Fruit fly (Drosophila melanogaster) whole organism, embryonic: ENCODE measurements around the gene CG42784.

Experiments used
- Abd-B ChIP-seq: fragments of 200-800 bp; sonication (Bioruptor generic); optimal IDR thresholded peaks from 2 replicates; lab custom pipeline; 2018; ENCODE audit warnings: missing biosample characterization, mild to moderate bottlenecking, missing genetic modification characterization, moderate library complexity
- Bteb2 ChIP-seq: fragments of 200-800 bp; sonication (Bioruptor generic); optimal IDR thresholded peaks from 2 replicates; lab custom pipeline; 2016; ENCODE audit warnings: missing biosample characterization, missing genetic modification characterization
- CG10267 ChIP-seq: fragments of 200-800 bp; sonication (Bioruptor generic); optimal IDR thresholded peaks from 2 replicates; lab custom pipeline; 2018; ENCODE audit warnings: missing biosample characterization, mild to moderate bottlenecking, missing genetic modification characterization, moderate library complexity
- CG10959 ChIP-seq: fragments of 200-800 bp; sonication (Bioruptor generic); IDR thresholded peaks from 2 replicates; pipeline ENCODE4 v1.3.6; 2022; ENCODE audit warnings: missing biosample characterization, missing genetic modification characterization
- CG11247 ChIP-seq: fragments of 200-800 bp; sonication (Bioruptor generic); IDR thresholded peaks from 2 replicates; pipeline ENCODE4 v1.3.6; 2022; ENCODE audit warnings: missing biosample characterization, missing genetic modification characterization
- CG11456 ChIP-seq: fragments of 200-800 bp; sonication (Bioruptor generic); IDR thresholded peaks from 3 replicates; pipeline ENCODE4 v1.3.6; 2022; ENCODE audit warnings: missing biosample characterization, missing genetic modification characterization
- CG11696 ChIP-seq: fragments of 200-800 bp; sonication (Bioruptor generic); IDR thresholded peaks from 2 replicates; pipeline ENCODE4 v1.3.6; 2022; ENCODE audit warnings: missing biosample characterization, missing genetic modification characterization
- CG13775 ChIP-seq: fragments of 200-800 bp; sonication (Bioruptor generic); optimal IDR thresholded peaks from 3 replicates; lab custom pipeline; 2017; ENCODE audit warnings: missing biosample characterization, mild to moderate bottlenecking, missing genetic modification characterization
- CG1602 ChIP-seq: fragments of 200-800 bp; sonication (Bioruptor generic); optimal IDR thresholded peaks from 3 replicates; lab custom pipeline; 2016; ENCODE audit warnings: missing biosample characterization, missing genetic modification characterization
- CG17328 ChIP-seq: fragments of 200-800 bp; sonication (Bioruptor generic); IDR thresholded peaks from 2 replicates; pipeline ENCODE4 v1.3.6; 2022; ENCODE audit warnings: missing biosample characterization, missing genetic modification characterization
- CG2129 ChIP-seq: fragments of 200-800 bp; sonication (Bioruptor generic); IDR thresholded peaks from 2 replicates; pipeline ENCODE4 v1.3.6; 2022; ENCODE audit warnings: missing biosample characterization, missing genetic modification characterization; ENCODE audit not compliant: partially characterized antibody
- CG2202 ChIP-seq: fragments of 200-800 bp; sonication (Bioruptor generic); optimal IDR thresholded peaks from 2 replicates; lab custom pipeline; 2018; ENCODE audit warnings: missing biosample characterization, mild to moderate bottlenecking, missing genetic modification characterization
- CG7987 ChIP-seq: fragments of 200-800 bp; sonication (Bioruptor generic); optimal IDR thresholded peaks from 2 replicates; lab custom pipeline; 2018; ENCODE audit warnings: missing biosample characterization, mild to moderate bottlenecking, missing genetic modification characterization, moderate library complexity
- Dref ChIP-seq: fragments of 200-800 bp; sonication (Bioruptor generic); IDR thresholded peaks from 2 replicates; pipeline ENCODE4 v1.3.6; 2022; ENCODE audit warnings: missing biosample characterization, missing genetic modification characterization
- Drgx ChIP-seq: fragments of 200-800 bp; sonication (Bioruptor generic); IDR thresholded peaks from 2 replicates; pipeline ENCODE4 v1.3.6; 2022; ENCODE audit warnings: missing biosample characterization, missing genetic modification characterization
- MBD-R2 ChIP-seq: fragments of 200-800 bp; sonication (Bioruptor generic); IDR thresholded peaks from 2 replicates; pipeline ENCODE4 v1.3.6; 2022; ENCODE audit warnings: missing biosample characterization, missing genetic modification characterization
- MESR4 ChIP-seq: fragments of 200-800 bp; sonication (Bioruptor generic); optimal IDR thresholded peaks from 2 replicates; lab custom pipeline; 2018; ENCODE audit warnings: missing biosample characterization, mild to moderate bottlenecking, missing genetic modification characterization, moderate library complexity
- NFAT ChIP-seq: fragments of 200-800 bp; sonication (Bioruptor generic); IDR thresholded peaks from 2 replicates; pipeline ENCODE4 v1.3.6; 2022; ENCODE audit warnings: missing biosample characterization, missing genetic modification characterization
- Oli ChIP-seq: fragments of 200-800 bp; sonication (Bioruptor generic); optimal IDR thresholded peaks from 2 replicates; lab custom pipeline; 2018; ENCODE audit warnings: missing biosample characterization, mild to moderate bottlenecking, missing genetic modification characterization, moderate library complexity
- Rfx ChIP-seq: fragments of 200-800 bp; sonication (Bioruptor generic); IDR thresholded peaks from 2 replicates; pipeline ENCODE4 v1.3.6; 2022; ENCODE audit warnings: missing biosample characterization, missing genetic modification characterization
- Scr ChIP-seq: fragments of 200-800 bp; sonication (Bioruptor generic); IDR thresholded peaks from 2 replicates; pipeline ENCODE4 v1.3.6; 2022; ENCODE audit warnings: missing biosample characterization, missing genetic modification characterization; ENCODE audit not compliant: partially characterized antibody
- Stat92E ChIP-seq, 3 experiments: fragments of >200 bp in 2 of 3; fragments of 200-800 bp in 1 of 3; sonication (Bioruptor generic) in 1 of 3; optimal IDR thresholded peaks; 2 replicates each; lab custom pipeline; 2017 to 2019; ENCODE audit warnings: missing biosample characterization in 3 of 3, missing genetic modification characterization in 3 of 3, mild to moderate bottlenecking in 1 of 3, moderate library complexity in 1 of 3
- Xbp1 ChIP-seq: fragments of 200-800 bp; sonication (Bioruptor generic); optimal IDR thresholded peaks from 3 replicates; lab custom pipeline; 2016; ENCODE audit warnings: missing biosample characterization, mild to moderate bottlenecking, missing genetic modification characterization
- ab ChIP-seq: fragments of 200-800 bp; sonication (Bioruptor generic); optimal IDR thresholded peaks from 2 replicates; lab custom pipeline; 2016; ENCODE audit warnings: missing biosample characterization, missing genetic modification characterization
- ash1 ChIP-seq: fragments of 200-800 bp; sonication (Bioruptor generic); optimal IDR thresholded peaks from 2 replicates; lab custom pipeline; 2018; ENCODE audit warnings: missing biosample characterization, mild to moderate bottlenecking, missing genetic modification characterization
- az2 ChIP-seq: fragments of 200-800 bp; sonication (Bioruptor generic); optimal IDR thresholded peaks from 3 replicates; lab custom pipeline; 2016; ENCODE audit warnings: missing biosample characterization, missing genetic modification characterization
- croc ChIP-seq: fragments of 200-800 bp; sonication (Bioruptor generic); conservative IDR thresholded peaks from 3 replicates; pipeline ENCODE4 v1.3.6; 2022; ENCODE audit warnings: missing biosample characterization, missing genetic modification characterization
- cwo ChIP-seq: fragments of 200-800 bp; sonication (Bioruptor generic); optimal IDR thresholded peaks from 3 replicates; lab custom pipeline; 2017; ENCODE audit warnings: missing biosample characterization, missing genetic modification characterization, mild to moderate bottlenecking, moderate library complexity, missing genetic modification reagents
- en ChIP-seq: fragments of 200-800 bp; sonication (Bioruptor generic); optimal IDR thresholded peaks from 2 replicates; lab custom pipeline; 2016; ENCODE audit warnings: missing biosample characterization, missing genetic modification characterization
- exex ChIP-seq: fragments of 200-800 bp; sonication (Bioruptor generic); optimal IDR thresholded peaks from 4 replicates; lab custom pipeline; 2018; ENCODE audit warnings: missing biosample characterization, mild to moderate bottlenecking, missing genetic modification characterization, moderate library complexity
- grn ChIP-seq: fragments of 200-800 bp; sonication (Bioruptor generic); optimal IDR thresholded peaks from 3 replicates; lab custom pipeline; 2017; ENCODE audit warnings: missing biosample characterization, missing genetic modification characterization
- gt ChIP-seq: fragments of 200-800 bp; sonication (Bioruptor generic); IDR thresholded peaks from 2 replicates; pipeline ENCODE4 v1.3.6; 2022; ENCODE audit warnings: missing biosample characterization, missing genetic modification characterization
- ind ChIP-seq: fragments of 200-800 bp; sonication (Bioruptor generic); optimal IDR thresholded peaks from 3 replicates; lab custom pipeline; 2016; ENCODE audit warnings: missing biosample characterization, missing genetic modification characterization
- kah ChIP-seq: fragments of 200-800 bp; sonication (Bioruptor generic); optimal IDR thresholded peaks from 2 replicates; lab custom pipeline; 2018; ENCODE audit warnings: missing biosample characterization, mild to moderate bottlenecking, missing genetic modification characterization
- kay ChIP-seq: fragments of 200-800 bp; sonication (Bioruptor generic); optimal IDR thresholded peaks from 2 replicates; lab custom pipeline; 2016; ENCODE audit warnings: missing biosample characterization, missing genetic modification characterization
- klu ChIP-seq: fragments of 200-800 bp; sonication (Bioruptor generic); IDR thresholded peaks from 2 replicates; pipeline ENCODE4 v1.3.6; 2022; ENCODE audit warnings: missing biosample characterization, missing genetic modification characterization
- lmd ChIP-seq: fragments of 200-800 bp; sonication (Bioruptor generic); IDR thresholded peaks from 2 replicates; pipeline ENCODE4 v1.3.6; 2022; ENCODE audit warnings: missing biosample characterization, missing genetic modification characterization
- org-1 ChIP-seq: fragments of 200-800 bp; sonication (Bioruptor generic); optimal IDR thresholded peaks from 2 replicates; lab custom pipeline; 2017; ENCODE audit warnings: missing biosample characterization, missing genetic modification characterization
- pum ChIP-seq: fragments of 200-800 bp; sonication (Bioruptor generic); optimal IDR thresholded peaks from 2 replicates; lab custom pipeline; 2016; ENCODE audit warnings: missing biosample characterization, missing genetic modification characterization
- sc ChIP-seq, 3 experiments: fragments of >200 bp in 2 of 3; fragments of 200-800 bp in 1 of 3; sonication (Bioruptor generic) in 1 of 3; optimal IDR thresholded peaks; 2 replicates in 2 of 3; 3 replicates in 1 of 3; lab custom pipeline; 2017; ENCODE audit warnings: mild to moderate bottlenecking in 1 of 3, missing biosample characterization in 1 of 3, missing genetic modification characterization in 1 of 3, missing genetic modification reagents in 1 of 3
- slp2 ChIP-seq: fragments of 200-800 bp; sonication (Bioruptor generic); optimal IDR thresholded peaks from 2 replicates; lab custom pipeline; 2016; ENCODE audit warnings: missing biosample characterization, missing genetic modification characterization
- so ChIP-seq: fragments of 200-800 bp; sonication (Bioruptor generic); IDR thresholded peaks from 3 replicates; pipeline ENCODE4 v1.3.6; 2022; ENCODE audit warnings: missing biosample characterization, missing genetic modification characterization
- tap ChIP-seq: fragments of 200-800 bp; optimal IDR thresholded peaks from 3 replicates; lab custom pipeline; 2019; ENCODE audit warnings: missing biosample characterization, mild to moderate bottlenecking, missing genetic modification characterization, moderate library complexity
- unpg ChIP-seq: fragments of 200-800 bp; sonication (Bioruptor generic); optimal IDR thresholded peaks from 3 replicates; lab custom pipeline; 2018; ENCODE audit warnings: missing biosample characterization, mild to moderate bottlenecking, missing genetic modification characterization, moderate library complexity
- usp ChIP-seq: fragments of >200 bp; optimal IDR thresholded peaks from 2 replicates; lab custom pipeline; 2017; ENCODE audit warnings: missing biosample characterization, missing genetic modification characterization
- wek ChIP-seq: fragments of 200-800 bp; sonication (Bioruptor generic); optimal IDR thresholded peaks from 3 replicates; lab custom pipeline; 2018; ENCODE audit warnings: missing biosample characterization, mild to moderate bottlenecking, missing genetic modification characterization, moderate library complexity
- zen ChIP-seq: fragments of 200-800 bp; sonication (Bioruptor generic); optimal IDR thresholded peaks from 3 replicates; lab custom pipeline; 2018; ENCODE audit warnings: missing biosample characterization, mild to moderate bottlenecking, missing genetic modification characterization, moderate library complexity
- zf30C ChIP-seq: fragments of 200-800 bp; sonication (Bioruptor generic); optimal IDR thresholded peaks from 3 replicates; lab custom pipeline; 2018; ENCODE audit warnings: missing biosample characterization, mild to moderate bottlenecking, missing genetic modification characterization
- zfh1 ChIP-seq: fragments of 200-800 bp; sonication (Bioruptor generic); IDR thresholded peaks from 3 replicates; pipeline ENCODE4 v1.3.6; 2022; ENCODE audit warnings: missing biosample characterization, missing genetic modification characterization

CG42784 gene

DNA sequence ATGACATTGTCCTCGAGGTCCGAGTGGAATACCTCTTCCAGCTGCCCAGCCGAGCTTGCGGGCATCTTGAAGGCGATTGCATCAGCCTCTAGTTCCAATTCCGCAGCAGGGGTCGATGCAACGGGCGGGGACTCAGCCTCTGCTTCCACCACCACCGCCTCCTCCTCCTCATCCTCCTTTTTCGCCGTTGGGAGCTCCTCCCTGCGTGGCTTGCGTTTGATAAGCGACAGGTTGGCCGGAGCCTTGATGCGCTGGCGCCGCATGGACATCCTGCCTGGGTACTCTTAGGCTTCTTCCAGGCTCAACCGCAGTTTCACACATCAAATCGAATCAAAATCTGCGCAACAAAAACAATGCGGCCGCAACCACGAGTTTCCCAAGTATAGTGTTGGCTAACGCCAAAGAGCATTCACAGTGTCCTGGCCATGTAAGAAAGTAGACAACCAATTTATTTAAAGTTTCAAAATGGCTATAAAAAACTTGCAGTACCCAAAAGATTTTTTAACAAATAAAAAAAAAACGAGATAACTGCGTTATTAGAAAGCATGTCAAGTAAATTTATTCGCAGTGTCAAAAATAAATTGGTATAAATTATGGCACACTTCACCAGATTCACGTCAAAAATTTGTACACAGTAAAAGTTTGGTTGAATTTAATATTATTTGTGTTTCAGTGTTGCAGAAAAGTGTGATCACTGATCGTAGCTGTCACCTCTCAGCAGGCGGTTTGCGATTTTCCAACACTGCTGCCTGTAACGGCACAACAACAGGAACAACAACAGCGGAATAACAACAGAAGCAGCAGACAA, 41.6 kb upstream of the CG42784 start, which contains the start of the genes Bdp1 and CG6565 (continued):
- TF ChIP-seq az2 (GFP tag; lab: Kevin White, UChicago) (peak; percentile 98), CG11456 (GFP tag; lab: Robert Waterston, UW) (peak; percentile 93), wek (peak; percentile 68), CG2202 (tag; lab: Kevin White, UChicago) (peak; percentile 90), ash1 (no peak), CG10267 (tag; lab: Kevin White, UChicago) (peak; percentile 100), CG13775 (GFP tag; lab: Kevin White, UChicago) (peak; percentile 99), slp2 (GFP tag; lab: Kevin White, UChicago) (peak; percentile 99), CG2129 (GFP tag; lab: Robert Waterston, UW) (no peak), pum (GFP tag; lab: Kevin White, UChicago) (peak; percentile 99), ab (peak; percentile 97), ind (GFP tag; lab: Kevin White, UChicago) (peak; percentile 98), tap (peak; percentile 75), unpg (GFP tag; lab: Kevin White, UChicago) (peak; percentile 94), MBD-R2 (peak; percentile 87), grn (GFP tag; lab: Kevin White, UChicago) (no peak), lmd (peak; percentile 98), usp (GFP tag; lab: Kevin White, UChicago) (no peak), Oli (tag; lab: Kevin White, UChicago) (peak; percentile 96), zen (tag; lab: Kevin White, UChicago) (peak; percentile 96), Drgx (peak; percentile 92), CG17328 (peak; percentile 90), org-1 (peak; percentile 96), gt (peak; percentile 81), CG7987 (GFP tag; lab: Kevin White, UChicago) (peak; percentile 85), Bteb2 (GFP tag; lab: Kevin White, UChicago) (peak; percentile 98), MESR4 (GFP tag; lab: Kevin White, UChicago) (peak; percentile 79), kay (GFP tag; lab: Kevin White, UChicago) (peak; percentile 95), CG11247 (GFP tag; lab: Robert Waterston, UW) (peak; percentile 91), NFAT (GFP tag; lab: Robert Waterston, UW) (peak; percentile 90), zfh1 (GFP tag; lab: Robert Waterston, UW) (peak; percentile 94), klu (GFP tag; lab: Robert Waterston, UW) (peak; percentile 97), Abd-B (GFP tag; lab: Kevin White, UChicago) (peak; percentile 99), cwo (peak; percentile 92), zf30C (GFP tag; lab: Kevin White, UChicago) (peak; percentile 93), en (GFP tag; lab: Kevin White, UChicago) (peak; percentile 94), sc (optimal IDR thresholded peaks at IDR 0.05; lab: Kevin White, UChicago) (no peak), sc (GFP tag; optimal IDR thresholded peaks at IDR 0.05; lab: Kevin White, UChicago) (peak; percentile 97), Rfx (GFP tag; lab: Robert Waterston, UW) (peak; percentile 96), Stat92E (GFP tag; optimal IDR thresholded peaks at IDR 0.05; lab: Kevin White, UChicago) (peak in 1 of 3 experiments; percentile 55), croc (peak; percentile 95), exex (tag; lab: Kevin White, UChicago) (peak; percentile 81), so (GFP tag; lab: Robert Waterston, UW) (peak; percentile 94), Xbp1 (GFP tag; lab: Kevin White, UChicago) (peak; percentile 99), Scr (GFP tag; lab: Robert Waterston, UW) (peak; percentile 48; the same call in 1 of the 2 replicates), Dref (GFP tag; lab: Robert Waterston, UW) (peak; percentile 26; the same call in 1 of the 2 replicates), CG1602 (peak; percentile 99), CG10959 (GFP tag; lab: Robert Waterston, UW) (peak; percentile 90), CG11696 (peak; percentile 57), kah (GFP tag; lab: Kevin White, UChicago) (peak; percentile 79)
